Fruit fly (Drosophila melanogaster): ENCODE results near the gene CtIP.

CtIP gene

DNA sequence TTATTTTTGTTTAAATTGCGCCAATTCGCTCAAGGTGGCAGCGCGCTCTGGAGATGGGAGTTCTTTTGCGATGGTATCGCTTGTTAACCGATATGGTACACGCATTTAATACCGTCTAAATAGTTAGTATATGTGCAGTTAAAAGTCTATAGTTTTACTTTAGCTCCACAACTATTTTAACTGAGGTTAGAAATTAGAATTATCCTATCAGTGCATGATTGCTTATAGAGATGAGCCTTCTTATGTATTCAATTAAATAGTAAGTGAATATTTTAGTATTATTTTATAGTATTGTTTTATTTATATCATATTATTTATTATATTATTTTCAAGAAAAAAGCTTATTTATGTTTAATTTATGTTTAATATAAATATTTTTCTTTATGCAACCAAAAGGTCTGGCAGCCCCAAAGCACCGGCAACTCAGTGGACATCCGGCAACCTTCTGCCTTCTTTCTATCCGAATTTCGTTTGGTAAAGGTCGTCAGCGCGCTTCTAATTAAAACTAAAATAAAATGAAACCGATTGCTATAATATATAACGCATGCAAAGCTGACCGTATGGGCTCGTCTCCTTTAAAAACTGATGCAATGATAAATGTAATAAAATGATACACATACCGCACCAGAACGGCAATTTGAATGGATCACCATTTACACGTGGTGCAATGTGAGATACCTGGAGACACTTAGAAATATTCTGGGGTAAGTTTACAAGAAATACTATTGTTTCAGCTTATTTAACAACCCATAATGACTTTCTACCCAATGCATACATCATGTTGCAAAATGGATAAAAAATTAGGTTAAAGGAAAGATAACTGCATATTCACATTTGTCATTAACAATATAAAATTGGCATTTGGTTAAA, 17.0 kb downstream of the CtIP start, which contains the start of gene CG5199 (continued):
- peak; percentile 58 for TF ChIP-seq CG6765 (GFP tag; optimal IDR thresholded peaks at IDR 0.05)
- TF ChIP-seq CG8944 (GFP tag; optimal IDR thresholded peaks at IDR 0.05) = peak; percentile 11
- peak; percentile 13 for TF ChIP-seq her (GFP tag; optimal IDR thresholded peaks at IDR 0.05)
- TF ChIP-seq H2.0 (GFP tag; IDR thresholded peaks at IDR 0.05) = peak; percentile 46; the same call in 1 of the 2 replicates
- TF ChIP-seq CG17829 (tag; optimal IDR thresholded peaks at IDR 0.05) = peak; percentile 89
- TF ChIP-seq ash1 (GFP tag; optimal IDR thresholded peaks at IDR 0.05) = no peak
- TF ChIP-seq CG8290 (GFP tag; optimal IDR thresholded peaks at IDR 0.05) = peak; percentile 30
- TF ChIP-seq CG8290 (tag; optimal IDR thresholded peaks at IDR 0.05) = no peak
- no peak for TF ChIP-seq Bteb2 (GFP tag; optimal IDR thresholded peaks at IDR 0.05)
- TF ChIP-seq Sin3A (optimal IDR thresholded peaks at IDR 0.05) = peak; percentile 58
- TF ChIP-seq croc (GFP tag; conservative IDR thresholded peaks at IDR 0.05) = peak; percentile 57
- peak; percentile 62 for TF ChIP-seq CG33557 (GFP tag; optimal IDR thresholded peaks at IDR 0.05)
- TF ChIP-seq Dbx (GFP tag; IDR thresholded peaks at IDR 0.05) = peak; percentile 75; the same call in 2 of the 3 replicates
- TF ChIP-seq jumu (GFP tag; optimal IDR thresholded peaks at IDR 0.05) = no peak
- no peak for TF ChIP-seq sim (GFP tag; IDR thresholded peaks at IDR 0.05)
- TF ChIP-seq ftz-f1 (GFP tag; optimal IDR thresholded peaks at IDR 0.05) = peak; percentile 37
- no peak for TF ChIP-seq Optix (GFP tag; IDR thresholded peaks at IDR 0.05)
- TF ChIP-seq CG15011 (GFP tag; optimal IDR thresholded peaks at IDR 0.05) = no peak
- TF ChIP-seq CG6175 (GFP tag; IDR thresholded peaks at IDR 0.05) = 0 out of 3 replicates have a peak, but pooled peaks have one; percentile 51
- peak; percentile 73 for TF ChIP-seq CG10654 (GFP tag; optimal IDR thresholded peaks at IDR 0.05)
- peak; percentile 90 for TF ChIP-seq MESR4 (GFP tag; optimal IDR thresholded peaks at IDR 0.05)
- peak; percentile 54 for TF ChIP-seq B-H2 (GFP tag; optimal IDR thresholded peaks at IDR 0.05)
- peak; percentile 86 for TF ChIP-seq CG42726 (GFP tag; IDR thresholded peaks at IDR 0.05; ENCODE audit: partially characterized antibody)
- peak; percentile 89 for TF ChIP-seq Sry-δ (GFP tag; optimal IDR thresholded peaks at IDR 0.05)
- TF ChIP-seq CG18619 (GFP tag; optimal IDR thresholded peaks at IDR 0.05) = peak; percentile 55
- TF ChIP-seq CG11398 (GFP tag; optimal IDR thresholded peaks at IDR 0.05) = no peak
- TF ChIP-seq tap (tag; optimal IDR thresholded peaks at IDR 0.05) = peak; percentile 45
- TF ChIP-seq zen2 (GFP tag; IDR thresholded peaks at IDR 0.05; ENCODE audit: partially characterized antibody) = peak; percentile 52; the same call in 1 of the 3 replicates
- peak; percentile 66 for TF ChIP-seq CG6689 (GFP tag; IDR thresholded peaks at IDR 0.05)
- peak; percentile 56; the same call in 1 of the 3 replicates for TF ChIP-seq CG11560 (tag; IDR thresholded peaks at IDR 0.05)
- peak; percentile 67 for TF ChIP-seq bbx (GFP tag; IDR thresholded peaks at IDR 0.05; ENCODE audit: partially characterized antibody)
- no peak for TF ChIP-seq corto (GFP tag; optimal IDR thresholded peaks at IDR 0.05)
- 0 out of 2 replicates have a peak, but pooled peaks have one; percentile 11 for TF ChIP-seq al (GFP tag; IDR thresholded peaks at IDR 0.05)
- peak; percentile 42 for TF ChIP-seq CG30431 (GFP tag; optimal IDR thresholded peaks at IDR 0.05)
- peak; percentile 55 for TF ChIP-seq CG1233 (GFP tag; optimal IDR thresholded peaks at IDR 0.05)
- TF ChIP-seq CG2678 (tag; optimal IDR thresholded peaks at IDR 0.05) = peak; percentile 75
- TF ChIP-seq dmrt99B (tag; optimal IDR thresholded peaks at IDR 0.05) = peak; percentile 50
- peak; percentile 60; the same call in 1 of the 2 replicates for TF ChIP-seq sna (GFP tag; IDR thresholded peaks at IDR 0.05; ENCODE audit: partially characterized antibody)
- TF ChIP-seq MBD-R2 (GFP tag; IDR thresholded peaks at IDR 0.05) = no peak; the same call in 1 of the 2 replicates
- no peak for TF ChIP-seq Hey (tag; optimal IDR thresholded peaks at IDR 0.05)
- peak in 1 of 2 experiments; percentile 61 for TF ChIP-seq bsh (GFP tag; optimal IDR thresholded peaks at IDR 0.05)
- TF ChIP-seq CG12236 (GFP tag; optimal IDR thresholded peaks at IDR 0.05) = no peak
- no peak for TF ChIP-seq CG12769 (tag; optimal IDR thresholded peaks at IDR 0.05)
- no peak for TF ChIP-seq Nf-YA (GFP tag; IDR thresholded peaks at IDR 0.05)
- no peak for TF ChIP-seq Eip74EF (GFP tag; optimal IDR thresholded peaks at IDR 0.05)
- TF ChIP-seq CG2875 (GFP tag; optimal IDR thresholded peaks at IDR 0.05) = peak; percentile 43
- 0 out of 2 replicates have a peak, but pooled peaks have one; percentile 45 for TF ChIP-seq CG11085 (GFP tag; IDR thresholded peaks at IDR 0.05)
- TF ChIP-seq CG43689 (GFP tag; IDR thresholded peaks at IDR 0.05) = no peak
